Fruit fly (Drosophila melanogaster) whole organism, wandering third instar larva: ENCODE results near the gene CG15386.

Experiments
- CG9705 ChIP-seq: fragments of 200-800 bp; sonication (Bioruptor generic); optimal IDR thresholded peaks from 2 replicates; lab custom pipeline; 2018; ENCODE audit warnings: missing biosample characterization, mild to moderate bottlenecking, missing genetic modification characterization
- Dfd ChIP-seq: fragments of >200 bp; optimal IDR thresholded peaks from 2 replicates; lab custom pipeline; 2017; ENCODE audit warnings: missing biosample characterization, missing genetic modification characterization
- Hnf4 ChIP-seq: fragments of 200-800 bp; sonication (Bioruptor generic); optimal IDR thresholded peaks from 2 replicates; lab custom pipeline; 2016; ENCODE audit warnings: missing biosample characterization, mild to moderate bottlenecking, missing genetic modification characterization
- Myc ChIP-seq: fragments of >200 bp; optimal IDR thresholded peaks from 2 replicates; lab custom pipeline; 2017
- OdsH ChIP-seq: fragments of 200-800 bp; sonication (Bioruptor generic); optimal IDR thresholded peaks from 2 replicates; lab custom pipeline; 2016; ENCODE audit warnings: missing biosample characterization, mild to moderate bottlenecking, missing genetic modification characterization
- dl ChIP-seq, 2 experiments: fragments of 175-275, 200-275 bp in 1 of 2; fragments of 200-275 bp in 1 of 2; sonication (Bioruptor generic); optimal IDR thresholded peaks; lab custom pipeline; 2018; ENCODE audit warnings: mild to moderate bottlenecking in 2 of 2, missing biosample characterization in 2 of 2, missing genetic modification characterization in 2 of 2, moderate library complexity in 2 of 2; ENCODE audit not compliant: partially characterized antibody in 2 of 2, insufficient read depth in 1 of 2
- h ChIP-seq: fragments of 200-800 bp; sonication (Bioruptor generic); optimal IDR thresholded peaks from 3 replicates; lab custom pipeline; 2016; ENCODE audit warnings: missing biosample characterization, mild to moderate bottlenecking, missing genetic modification characterization
- lola ChIP-seq: fragments of >200 bp; optimal IDR thresholded peaks from 2 replicates; lab custom pipeline; 2017; ENCODE audit warnings: missing biosample characterization, missing genetic modification characterization
- pan ChIP-seq: fragments of >200 bp; optimal IDR thresholded peaks from 2 replicates; lab custom pipeline; 2017
- usp ChIP-seq: fragments of >200 bp; optimal IDR thresholded peaks from 2 replicates; lab custom pipeline; 2017; ENCODE audit warnings: missing biosample characterization, missing genetic modification characterization
- woc ChIP-seq: sonication (Bioruptor generic); optimal IDR thresholded peaks from 2 replicates; lab custom pipeline; 2016; ENCODE audit warnings: missing biosample characterization, mild to moderate bottlenecking, missing genetic modification characterization

DNA sequence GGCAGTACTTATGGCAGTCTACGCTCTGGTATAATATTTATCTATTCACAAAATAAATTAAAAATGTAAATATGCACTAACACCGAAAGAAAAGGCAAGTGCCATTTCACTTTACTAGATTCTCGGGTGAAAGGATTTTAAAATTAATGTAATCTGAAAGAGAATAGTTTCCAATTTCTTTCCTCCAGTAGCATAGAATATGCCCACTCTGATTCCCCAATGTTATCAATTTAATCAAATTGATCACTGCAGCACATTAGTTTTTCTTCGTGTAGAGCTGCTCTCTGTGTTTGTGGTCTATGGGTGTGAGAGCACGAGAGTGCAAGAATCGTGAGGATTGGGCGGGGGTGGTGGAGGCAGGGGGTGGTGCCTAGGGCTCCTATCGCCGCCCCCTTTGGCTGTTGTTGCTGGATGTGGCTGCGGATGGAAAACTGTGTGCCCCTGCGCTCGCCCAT lies 15.9 kb downstream of the CG15386 start:
- TF ChIP-seq Dfd (GFP tag; lab: Kevin White, UChicago): no peak
- no peak for TF ChIP-seq usp (GFP tag; lab: Kevin White, UChicago)
- TF ChIP-seq Myc (lab: Kevin White, UChicago): no peak
- peak; percentile 25 for TF ChIP-seq CG9705 (GFP tag; lab: Kevin White, UChicago)
- no peak for TF ChIP-seq pan (lab: Kevin White, UChicago)
- TF ChIP-seq woc (GFP tag; lab: Kevin White, UChicago): peak; percentile 24
- TF ChIP-seq dl (GFP tag; optimal IDR thresholded peaks at IDR 0.05; lab: Kevin White, UChicago; ENCODE audit: insufficient read depth in 1 of 2, partially characterized antibody in 2 of 2): no peak
- peak; percentile 65 for TF ChIP-seq Hnf4 (GFP tag; lab: Kevin White, UChicago)
- peak; percentile 73 for TF ChIP-seq OdsH
- no peak for TF ChIP-seq lola (GFP tag; lab: Kevin White, UChicago)
- peak; percentile 85 for TF ChIP-seq h (GFP tag; lab: Kevin White, UChicago)
